Fruit fly (Drosophila melanogaster) whole organism, embryonic: ENCODE measurements around the gene CG10165.

Experiments
- CG10565 ChIP-seq: fragments of 200-800 bp; sonication (Bioruptor generic); optimal IDR thresholded peaks from 3 replicates; lab custom pipeline; 2016; ENCODE audit warnings: missing biosample characterization, mild to moderate bottlenecking, missing genetic modification characterization
- CG11695 ChIP-seq: fragments of 200-800 bp; sonication (Bioruptor generic); IDR thresholded peaks from 3 replicates; pipeline ENCODE4 v1.3.6; 2022; ENCODE audit warnings: missing biosample characterization, missing genetic modification characterization
- CG14667 ChIP-seq: fragments of 200-800 bp; sonication (Bioruptor generic); IDR thresholded peaks from 2 replicates; pipeline ENCODE4 v1.3.6; 2022; ENCODE audit warnings: missing biosample characterization, missing genetic modification characterization
- CG17328 ChIP-seq: fragments of 200-800 bp; sonication (Bioruptor generic); IDR thresholded peaks from 2 replicates; pipeline ENCODE4 v1.3.6; 2022; ENCODE audit warnings: missing biosample characterization, missing genetic modification characterization
- CG17912 ChIP-seq: fragments of 200-800 bp; sonication (Bioruptor generic); optimal IDR thresholded peaks from 2 replicates; lab custom pipeline; 2018; ENCODE audit warnings: missing biosample characterization, mild to moderate bottlenecking, missing genetic modification characterization
- CG2875 ChIP-seq: fragments of 200-800 bp; sonication (Bioruptor generic); optimal IDR thresholded peaks from 2 replicates; lab custom pipeline; 2017; ENCODE audit warnings: missing biosample characterization, mild to moderate bottlenecking, missing genetic modification characterization, missing genetic modification reagents
- CG3065 ChIP-seq: fragments of 200-800 bp; sonication (Bioruptor generic); optimal IDR thresholded peaks from 2 replicates; lab custom pipeline; 2016; ENCODE audit warnings: missing biosample characterization, missing genetic modification characterization
- CG3407 ChIP-seq: fragments of 200-800 bp; sonication (Bioruptor generic); optimal IDR thresholded peaks from 2 replicates; lab custom pipeline; 2018; ENCODE audit warnings: missing biosample characterization, mild to moderate bottlenecking, missing genetic modification characterization
- CG3995 ChIP-seq: fragments of 200-800 bp; sonication (Bioruptor generic); optimal IDR thresholded peaks from 3 replicates; lab custom pipeline; 2016; ENCODE audit warnings: missing biosample characterization, missing genetic modification characterization
- CG4404 ChIP-seq: fragments of 200-800 bp; sonication (Bioruptor generic); IDR thresholded peaks from 2 replicates; pipeline ENCODE4 v1.3.6; 2022; ENCODE audit warnings: missing biosample characterization, missing genetic modification characterization
- CG4820 ChIP-seq: fragments of 200-800 bp; sonication (Bioruptor generic); optimal IDR thresholded peaks from 3 replicates; lab custom pipeline; 2016; ENCODE audit warnings: missing biosample characterization, missing genetic modification characterization
- CG6689 ChIP-seq: fragments of 200-800 bp; sonication (Bioruptor generic); IDR thresholded peaks from 2 replicates; pipeline ENCODE4 v1.3.6; 2022; ENCODE audit warnings: missing biosample characterization, missing genetic modification characterization
- CG6791 ChIP-seq: fragments of 200-800 bp; sonication (Bioruptor generic); IDR thresholded peaks from 3 replicates; pipeline ENCODE4 v1.3.6; 2022; ENCODE audit warnings: missing biosample characterization, missing genetic modification characterization; ENCODE audit not compliant: partially characterized antibody
- CG6813 ChIP-seq: fragments of 200-800 bp; sonication (Bioruptor generic); optimal IDR thresholded peaks from 2 replicates; lab custom pipeline; 2017; ENCODE audit warnings: missing biosample characterization, missing genetic modification characterization, mild to moderate bottlenecking, moderate library complexity, missing genetic modification reagents
- CG7357 ChIP-seq: fragments of 200-800 bp; sonication (Bioruptor generic); IDR thresholded peaks from 3 replicates; pipeline ENCODE4 v1.3.6; 2022; ENCODE audit warnings: missing biosample characterization, missing genetic modification characterization
- CG7372 ChIP-seq: fragments of 200-800 bp; sonication (Bioruptor generic); IDR thresholded peaks from 2 replicates; pipeline ENCODE4 v1.3.6; 2022; ENCODE audit warnings: missing biosample characterization, missing genetic modification characterization
- CG8765 ChIP-seq: fragments of 200-800 bp; sonication (Bioruptor generic); IDR thresholded peaks from 2 replicates; pipeline ENCODE4 v1.3.6; 2022; ENCODE audit warnings: missing biosample characterization, missing genetic modification characterization
- CG9817 ChIP-seq: fragments of 200-800 bp; sonication (Bioruptor generic); optimal IDR thresholded peaks from 2 replicates; lab custom pipeline; 2018; ENCODE audit warnings: missing biosample characterization, mild to moderate bottlenecking, missing genetic modification characterization, moderate library complexity
- Dek ChIP-seq: fragments of 200-800 bp; sonication (Bioruptor generic); optimal IDR thresholded peaks from 3 replicates; lab custom pipeline; 2019; ENCODE audit warnings: missing biosample characterization, mild to moderate bottlenecking, missing genetic modification characterization, moderate library complexity
- Dp ChIP-seq: fragments of 200-800 bp; sonication (Bioruptor generic); optimal IDR thresholded peaks from 2 replicates; lab custom pipeline; 2018; ENCODE audit warnings: missing biosample characterization, mild to moderate bottlenecking, missing genetic modification characterization, moderate library complexity
- HHEX ChIP-seq: fragments of 200-800 bp; sonication (Bioruptor generic); optimal IDR thresholded peaks from 3 replicates; lab custom pipeline; 2017; ENCODE audit warnings: missing biosample characterization, mild to moderate bottlenecking, missing genetic modification characterization, missing genetic modification reagents
- Jarid2 ChIP-seq: fragments of 200-800 bp; sonication (Bioruptor generic); optimal IDR thresholded peaks from 3 replicates; lab custom pipeline; 2017; ENCODE audit warnings: mild to moderate bottlenecking, missing biosample characterization, missing genetic modification reagents, missing genetic modification characterization
- Lpt ChIP-seq: fragments of >200 bp; optimal IDR thresholded peaks from 2 replicates; lab custom pipeline; 2018; ENCODE audit warnings: missing biosample characterization, missing genetic modification characterization
- Med ChIP-seq: fragments of 200-800 bp; sonication (Bioruptor generic); peaks from one replicate; lab custom pipeline; 2016; ENCODE audit warnings: missing biosample characterization, missing genetic modification characterization, mild to moderate bottlenecking, inconsistent platforms, moderate library complexity
- Poxn ChIP-seq: fragments of 200-800 bp; sonication (Bioruptor generic); IDR thresholded peaks from 2 replicates; pipeline ENCODE4 v1.3.6; 2022; ENCODE audit warnings: missing biosample characterization, missing genetic modification characterization
- Ravus ChIP-seq: fragments of 200-800 bp; sonication (Bioruptor generic); IDR thresholded peaks from 2 replicates; pipeline ENCODE4 v1.3.6; 2022; ENCODE audit warnings: missing biosample characterization, missing genetic modification characterization
- Rx ChIP-seq: fragments of 200-800 bp; sonication (Bioruptor generic); IDR thresholded peaks from 2 replicates; pipeline ENCODE4 v1.3.6; 2022; ENCODE audit warnings: missing biosample characterization, missing genetic modification characterization
- amos ChIP-seq: fragments of 200-800 bp; sonication (Bioruptor generic); IDR thresholded peaks from 2 replicates; pipeline ENCODE4 v1.3.6; 2022; ENCODE audit warnings: missing biosample characterization, missing genetic modification characterization; ENCODE audit not compliant: partially characterized antibody
- ara ChIP-seq: fragments of 200-800 bp; sonication (Bioruptor generic); IDR thresholded peaks from 2 replicates; pipeline ENCODE4 v1.3.6; 2022; ENCODE audit warnings: missing biosample characterization, missing genetic modification characterization
- crp ChIP-seq, 2 experiments: fragments of 200-800 bp; sonication (Bioruptor generic); optimal IDR thresholded peaks; 2 replicates in 1 of 2; 3 replicates in 1 of 2; lab custom pipeline; 2017; ENCODE audit warnings: missing biosample characterization in 2 of 2, missing genetic modification characterization in 2 of 2, mild to moderate bottlenecking in 1 of 2, moderate library complexity in 1 of 2
- da ChIP-seq: fragments of 200-800 bp; sonication (Bioruptor generic); optimal IDR thresholded peaks from 2 replicates; lab custom pipeline; 2016; ENCODE audit warnings: missing biosample characterization, missing genetic modification characterization
- dan ChIP-seq: fragments of 200-800 bp; sonication (Bioruptor generic); IDR thresholded peaks from 2 replicates; pipeline ENCODE4 v1.3.6; 2022; ENCODE audit warnings: missing biosample characterization, missing genetic modification characterization
- danr ChIP-seq: fragments of 200-800 bp; sonication (Bioruptor generic); IDR thresholded peaks from 2 replicates; pipeline ENCODE4 v1.3.6; 2022; ENCODE audit warnings: missing biosample characterization, missing genetic modification characterization
- disco-r ChIP-seq: fragments of 200-800 bp; sonication (Bioruptor generic); optimal IDR thresholded peaks from 2 replicates; lab custom pipeline; 2016; ENCODE audit warnings: missing biosample characterization, missing genetic modification characterization
- dpn ChIP-seq, 2 experiments: fragments of 200-800 bp; sonication (Bioruptor generic); optimal IDR thresholded peaks; 3 replicates each; lab custom pipeline; 2016; ENCODE audit warnings: missing biosample characterization in 2 of 2, missing genetic modification characterization in 2 of 2
- en ChIP-seq: fragments of 200-800 bp; sonication (Bioruptor generic); optimal IDR thresholded peaks from 2 replicates; lab custom pipeline; 2016; ENCODE audit warnings: missing biosample characterization, missing genetic modification characterization
- fd102C ChIP-seq: fragments of 200-800 bp; sonication (Bioruptor generic); optimal IDR thresholded peaks from 2 replicates; lab custom pipeline; 2018; ENCODE audit warnings: missing biosample characterization, mild to moderate bottlenecking, missing genetic modification characterization, moderate library complexity
- hbn ChIP-seq: fragments of 200-800 bp; sonication (Bioruptor generic); IDR thresholded peaks from 2 replicates; pipeline ENCODE4 v1.3.6; 2022; ENCODE audit warnings: missing biosample characterization, missing genetic modification characterization; ENCODE audit not compliant: partially characterized antibody
- jumu ChIP-seq: fragments of 200-800 bp; sonication (Bioruptor generic); optimal IDR thresholded peaks from 3 replicates; lab custom pipeline; 2016; ENCODE audit warnings: missing biosample characterization, missing genetic modification characterization
- nmo ChIP-seq: fragments of 200-800 bp; sonication (Bioruptor generic); optimal IDR thresholded peaks from 2 replicates; lab custom pipeline; 2018; ENCODE audit warnings: missing biosample characterization, mild to moderate bottlenecking, missing genetic modification characterization, moderate library complexity
- oc ChIP-seq: fragments of 200-800 bp; sonication (Bioruptor generic); optimal IDR thresholded peaks from 2 replicates; lab custom pipeline; 2018; ENCODE audit warnings: missing biosample characterization, mild to moderate bottlenecking, missing genetic modification characterization, moderate library complexity
- onecut ChIP-seq: fragments of 200-800 bp; sonication (Bioruptor generic); IDR thresholded peaks from 2 replicates; pipeline ENCODE4 v1.3.6; 2022; ENCODE audit warnings: missing biosample characterization, missing genetic modification characterization
- pum ChIP-seq: fragments of 200-800 bp; sonication (Bioruptor generic); optimal IDR thresholded peaks from 2 replicates; lab custom pipeline; 2016; ENCODE audit warnings: missing biosample characterization, missing genetic modification characterization
- run ChIP-seq: fragments of 200-800 bp; sonication (Bioruptor generic); optimal IDR thresholded peaks from 3 replicates; lab custom pipeline; 2018; ENCODE audit warnings: missing biosample characterization, mild to moderate bottlenecking, missing genetic modification characterization
- sens ChIP-seq: fragments of 200-800 bp; sonication (Bioruptor generic); peaks from one replicate; lab custom pipeline; 2016; ENCODE audit warnings: missing biosample characterization, missing genetic modification characterization
- slbo ChIP-seq: fragments of 200-800 bp; sonication (Bioruptor generic); IDR thresholded peaks from 2 replicates; pipeline ENCODE4 v1.3.6; 2022; ENCODE audit warnings: missing biosample characterization, missing genetic modification characterization
- sob ChIP-seq: fragments of 200-800 bp; sonication (Bioruptor generic); IDR thresholded peaks from 2 replicates; pipeline ENCODE4 v1.3.6; 2022; ENCODE audit warnings: missing biosample characterization, missing genetic modification characterization
- tll ChIP-seq, 2 experiments: fragments of 200-800 bp in 1 of 2; fragments of >200 bp in 1 of 2; sonication (Bioruptor generic) in 1 of 2; optimal IDR thresholded peaks; 2 replicates each; lab custom pipeline; 2017 to 2019; ENCODE audit warnings: missing biosample characterization in 2 of 2, missing genetic modification characterization in 2 of 2, mild to moderate bottlenecking in 1 of 2, moderate library complexity in 1 of 2
- z ChIP-seq: fragments of 200-800 bp; sonication (Bioruptor generic); IDR thresholded peaks from 3 replicates; pipeline ENCODE4 v1.3.6; 2022; ENCODE audit warnings: missing biosample characterization, missing genetic modification characterization

The CG10165 gene

DNA sequence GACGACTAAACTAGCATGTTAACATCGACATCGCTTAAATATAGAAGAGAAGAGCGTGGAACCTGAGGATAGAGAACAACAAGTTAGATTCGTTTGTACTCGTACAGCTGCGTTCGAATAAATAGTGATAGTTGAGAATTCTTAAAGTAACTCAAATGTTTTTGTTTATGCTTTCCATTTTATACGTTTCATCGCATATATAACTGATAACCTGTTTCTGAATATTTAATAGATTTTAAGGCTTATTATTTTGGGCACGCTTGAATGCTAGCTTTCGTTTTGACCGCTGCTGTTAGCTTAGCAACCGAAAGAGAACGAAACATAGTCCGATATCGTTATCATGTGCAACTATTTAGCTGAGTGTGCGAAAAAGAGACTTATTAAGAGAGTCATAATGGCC lies 1.8 kb downstream of the CG10165 start (continued):
- TF ChIP-seq tll (GFP tag; optimal IDR thresholded peaks at IDR 0.05; lab: Kevin White, UChicago) (no peak), amos (GFP tag; lab: Robert Waterston, UW) (no peak), danr (GFP tag; lab: Robert Waterston, UW) (peak; percentile 93), CG3995 (peak; percentile 84), disco-r (GFP tag; lab: Kevin White, UChicago) (peak; percentile 94), run (peak; percentile 85), CG9817 (tag; lab: Kevin White, UChicago) (peak; percentile 95), z (GFP tag; lab: Robert Waterston, UW) (peak; percentile 32; the same call in 1 of the 3 replicates)

DNA sequence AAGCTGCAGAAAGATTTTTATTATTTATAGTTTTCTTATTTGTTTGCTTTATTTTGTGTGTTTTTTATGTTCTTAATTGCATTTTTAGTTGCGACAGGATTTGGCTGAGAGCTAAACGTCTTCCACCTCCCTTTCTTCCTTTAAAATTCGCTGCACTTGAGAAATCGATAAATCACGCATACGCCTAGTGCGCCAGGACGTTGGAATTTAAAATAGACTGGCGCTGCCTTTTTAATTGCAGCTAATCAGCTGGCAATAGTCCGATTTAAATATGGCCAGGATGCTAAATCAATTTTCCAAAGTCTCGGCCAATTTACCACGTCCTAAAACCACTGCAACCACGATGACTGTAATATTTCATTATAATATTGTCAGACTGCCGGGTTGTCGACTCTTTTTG lies 3.3 kb downstream of the CG10165 start:
- TF ChIP-seq pum (GFP tag; lab: Kevin White, UChicago) (no peak), sens (GFP tag; lab: Kevin White, UChicago) (peak; percentile 69), CG7357 (GFP tag; lab: Robert Waterston, UW) (no peak), hbn (GFP tag; lab: Robert Waterston, UW) (0 out of 2 replicates have a peak, but pooled peaks have one; percentile 13), Med (GFP tag; lab: Kevin White, UChicago) (peak; percentile 27), crp (GFP tag; optimal IDR thresholded peaks at IDR 0.05; lab: Kevin White, UChicago) (no peak), onecut (GFP tag; lab: Robert Waterston, UW) (peak; percentile 97), HHEX (no peak), CG7372 (GFP tag; lab: Robert Waterston, UW) (peak; percentile 79), oc (tag; lab: Kevin White, UChicago) (no peak)
- TF ChIP-seq, all 482 proteins: peak for 5

- TF ChIP-seq CG4820 (GFP tag; lab: Kevin White, UChicago) (no peak), ara (GFP tag; lab: Robert Waterston, UW) (no peak), Lpt (GFP tag; lab: Kevin White, UChicago) (no peak), CG3407 (no peak), slbo (GFP tag; lab: Robert Waterston, UW) (no peak), CG17912 (GFP tag; lab: Kevin White, UChicago) (no peak), CG3065 (GFP tag; lab: Kevin White, UChicago) (no peak), dpn (GFP tag; optimal IDR thresholded peaks at IDR 0.05; lab: Kevin White, UChicago) (no peak), sob (0 out of 2 replicates have a peak, but pooled peaks have one; percentile 29), dan (GFP tag; lab: Robert Waterston, UW) (no peak), Jarid2 (GFP tag; lab: Kevin White, UChicago) (no peak), CG4404 (GFP tag; lab: Robert Waterston, UW) (no peak), fd102C (no peak), CG11695 (GFP tag; lab: Robert Waterston, UW) (no peak), nmo (peak; percentile 61), hbn (GFP tag; lab: Robert Waterston, UW) (peak; percentile 61), Dp (GFP tag; lab: Kevin White, UChicago) (peak; percentile 55), CG10565 (GFP tag; lab: Kevin White, UChicago) (no peak), CG6689 (no peak), Poxn (GFP tag; lab: Robert Waterston, UW) (no peak), Ravus (GFP tag; lab: Robert Waterston, UW) (no peak), CG2875 (GFP tag; lab: Kevin White, UChicago) (no peak), da (GFP tag; lab: Kevin White, UChicago) (no peak), jumu (no peak), CG8765 (GFP tag; lab: Robert Waterston, UW) (no peak), CG17328 (GFP tag; lab: Robert Waterston, UW) (no peak), en (no peak), Rx (GFP tag; lab: Robert Waterston, UW) (no peak), CG6813 (GFP tag; lab: Kevin White, UChicago) (no peak), Dek (no peak), CG6791 (GFP tag; lab: Robert Waterston, UW) (peak; percentile 64), CG14667 (no peak)
These were observed 3.8 kb downstream of the CG10165 start, which contains the start of the genes Dpm1 and CG10137 for dm6 chr2L:19526316-19526715. Dpm1 (minus strand) TSS chr2L:19526368. CG10137 (plus strand) TSS chr2L:19526686.
